Worm (Caenorhabditis elegans): ENCODE results near the gene H41C03.1.
A peak's percentile ranks its signal among the peaks of the same experiment; 100 is the strongest.

H41C03.1 gene

DNA sequence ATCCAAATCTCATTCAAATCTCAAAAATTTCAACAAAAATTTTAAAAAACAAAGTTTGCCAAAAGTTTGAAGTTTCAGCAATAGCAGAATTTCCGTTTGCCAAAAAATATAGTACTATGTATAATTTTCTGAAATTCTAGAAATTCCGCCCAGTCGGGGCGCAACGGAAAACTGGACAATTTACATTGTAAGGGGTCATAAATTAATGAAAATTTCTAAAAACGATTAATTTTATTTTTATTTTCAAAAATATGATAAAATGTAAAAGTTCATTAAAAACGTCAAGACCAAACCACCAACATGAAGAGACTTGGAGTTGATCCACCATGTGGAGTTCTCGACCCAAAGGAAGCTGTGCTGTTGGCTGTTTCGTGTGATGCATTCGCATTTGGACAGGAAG, 35.9 kb upstream of the H41C03.1 start, which contains the start of gene ZK1248.4:
Gene ZK1248.4, plus strand, starts transcription at position 301 of the 400 bp plus-strand sequence.
- TF ChIP-seq tbx-2 (tag; optimal IDR thresholded peaks at IDR 0.05), result no peak
- TF ChIP-seq nhr-28 (tag; optimal IDR thresholded peaks at IDR 0.05), result no peak
- no peak for TF ChIP-seq vab-15 (tag; optimal IDR thresholded peaks at IDR 0.05)
- TF ChIP-seq lir-3 (tag; optimal IDR thresholded peaks at IDR 0.05; ENCODE audit: poor library complexity), result no peak
- no peak for TF ChIP-seq unc-130 (tag; optimal IDR thresholded peaks at IDR 0.05)
- no peak for TF ChIP-seq nhr-47 (tag; optimal IDR thresholded peaks at IDR 0.05)
- no peak for TF ChIP-seq nhr-20 (tag; optimal IDR thresholded peaks at IDR 0.05)
- no peak for TF ChIP-seq lin-15B (tag; optimal IDR thresholded peaks at IDR 0.05)

DNA sequence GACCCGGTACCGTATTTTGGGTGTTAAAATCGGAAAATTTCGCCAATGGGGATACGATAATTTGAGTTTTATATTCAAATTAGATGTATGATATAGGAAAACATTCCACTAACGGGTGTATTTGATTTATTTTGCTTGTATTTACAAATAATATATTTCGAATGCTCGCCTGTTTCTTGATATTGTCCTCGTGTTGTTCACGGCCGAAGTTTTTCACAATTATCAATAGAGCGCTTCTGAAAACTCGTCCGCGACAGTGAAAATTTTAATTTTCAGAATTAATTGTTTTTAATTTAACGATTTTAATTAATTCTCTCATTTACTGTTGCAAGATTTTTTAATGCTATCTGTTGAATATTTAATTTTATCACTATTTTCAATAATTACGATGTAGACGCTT, 34.6 kb upstream of the H41C03.1 start:
- TF ChIP-seq lin-15B (tag; optimal IDR thresholded peaks at IDR 0.05) (no peak), sox-4 (tag; optimal IDR thresholded peaks at IDR 0.05) (peak; percentile 35), ceh-63 (GFP tag; optimal IDR thresholded peaks at IDR 0.05) (no peak), nhr-84 (tag; optimal IDR thresholded peaks at IDR 0.05) (no peak), swsn-7 (tag; optimal IDR thresholded peaks at IDR 0.05) (peak; percentile 32), lin-39 (tag; optimal IDR thresholded peaks at IDR 0.05) (no peak), irx-1 (tag; optimal IDR thresholded peaks at IDR 0.05) (peak; percentile 42), lin-13 (GFP tag; optimal IDR thresholded peaks at IDR 0.05) (peak; percentile 12), unc-98 (GFP tag; IDR thresholded peaks at IDR 0.05) (no peak), efl-1 (optimal IDR thresholded peaks at IDR 0.05) (peak; percentile 76 to 77), efl-1 (GFP tag; optimal IDR thresholded peaks at IDR 0.05 in 1 of 2) (peak; percentile 69 to 96), ztf-11 (tag; optimal IDR thresholded peaks at IDR 0.05) (peak in 1 of 2 experiments; percentile 60), dpl-1 (GFP tag; optimal IDR thresholded peaks at IDR 0.05) (peak; percentile 32 to 73 (median 71)), lir-3 (tag; optimal IDR thresholded peaks at IDR 0.05; ENCODE audit: poor library complexity) (peak; percentile 77), egl-13 (tag; optimal IDR thresholded peaks at IDR 0.05) (peak; percentile 38), ceh-90 (tag; optimal IDR thresholded peaks at IDR 0.05) (peak; percentile 74), lin-35 (GFP tag; optimal IDR thresholded peaks at IDR 0.05) (peak; percentile 9 to 69), nhr-90 (tag; optimal IDR thresholded peaks at IDR 0.05; ENCODE audit: poor library complexity) (peak; percentile 57), pag-3 (tag; optimal IDR thresholded peaks at IDR 0.05; ENCODE audit: borderline replicate concordance, insufficient read depth) (no peak), C04F5.9 (tag; optimal IDR thresholded peaks at IDR 0.05) (peak; percentile 27), mdl-1 (tag; optimal IDR thresholded peaks at IDR 0.05) (no peak), lin-14 (GFP tag; optimal IDR thresholded peaks at IDR 0.05) (peak; percentile 65), rnt-1 (tag; optimal IDR thresholded peaks at IDR 0.05) (peak; percentile 82), xbp-1 (tag; optimal IDR thresholded peaks at IDR 0.05) (peak; percentile 41), nhr-85 (tag) (peak; percentile 79), dsc-1 (tag; optimal IDR thresholded peaks at IDR 0.05) (peak; percentile 47), lsy-2 (tag; optimal IDR thresholded peaks at IDR 0.05) (peak in 1 of 2 experiments; percentile 40), fkh-10 (GFP tag; optimal IDR thresholded peaks at IDR 0.05) (no peak), tbx-2 (tag; optimal IDR thresholded peaks at IDR 0.05) (peak; percentile 59), nhr-71 (tag; optimal IDR thresholded peaks at IDR 0.05) (peak; percentile 67), elt-2 (tag; optimal IDR thresholded peaks at IDR 0.05) (peak; percentile 28), nhr-19 (GFP tag; conservative IDR thresholded peaks at IDR 0.05) (peak; percentile 16; the same call in 1 of the 2 replicates), C16A3.4 (tag; optimal IDR thresholded peaks at IDR 0.05) (peak; percentile 15)

ce11 chrII:5820282-5820762, 33.9 kb upstream of the H41C03.1 start, which contains the start of gene ehs-1:
ehs-1 (plus strand) TSS chrII:5820712.
- TF ChIP-seq fkh-10 (GFP tag; optimal IDR thresholded peaks at IDR 0.05) (peak; percentile 29), ets-5 (GFP tag; IDR thresholded peaks at IDR 0.05) (no peak), sox-4 (tag; optimal IDR thresholded peaks at IDR 0.05) (no peak), ceh-82 (tag; optimal IDR thresholded peaks at IDR 0.05) (peak in 2 of 3 experiments; percentile 21 to 49), lin-14 (GFP tag; optimal IDR thresholded peaks at IDR 0.05) (peak; percentile 71), nhr-84 (tag; optimal IDR thresholded peaks at IDR 0.05) (no peak)
